Worm (Caenorhabditis elegans): ENCODE results near the gene M117.6.

The M117.6 gene

ce11 chrIV:11793170-11793569 is 34.7 kb downstream of the M117.6 start:
- TF ChIP-seq unc-62 (GFP tag; optimal IDR thresholded peaks at IDR 0.05) = no peak

DNA sequence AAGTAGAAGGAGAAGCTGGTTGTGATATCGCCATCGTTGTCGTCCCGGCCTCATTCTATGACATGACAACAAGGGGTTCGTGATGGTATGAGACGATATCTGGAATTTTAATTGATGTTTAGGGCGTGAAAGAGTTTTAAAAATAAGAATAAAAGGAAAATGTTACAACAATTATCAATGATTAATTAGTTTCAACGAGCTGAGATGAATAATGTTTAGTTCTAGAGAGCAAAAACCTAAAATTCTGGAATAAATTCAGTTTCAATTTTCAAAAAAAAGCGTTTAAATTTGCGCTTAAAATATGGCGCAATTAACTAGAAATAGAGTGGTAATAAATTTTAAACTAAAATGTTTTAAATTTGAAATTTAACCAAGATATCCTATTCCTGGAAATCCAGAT is 35.4 kb downstream of the M117.6 start, which contains the start of gene H01G02.3:
Gene H01G02.3 (minus strand): TSS at position 101 of the 400 bp plus-strand sequence.
- TF ChIP-seq unc-62 (GFP tag; optimal IDR thresholded peaks at IDR 0.05) = no peak

- TF ChIP-seq unc-62 (GFP tag; optimal IDR thresholded peaks at IDR 0.05) = no peak
Measured at ce11 chrIV:11788383-11788963, 39.4 kb downstream of the M117.6 start.

- no peak for TF ChIP-seq unc-62 (GFP tag; optimal IDR thresholded peaks at IDR 0.05)
Measured at ce11 chrIV:11787793-11788192, 40.1 kb downstream of the M117.6 start.

- no peak for TF ChIP-seq unc-62 (GFP tag; optimal IDR thresholded peaks at IDR 0.05)
Measured at ce11 chrIV:11785064-11785840, 42.7 kb downstream of the M117.6 start.

- no peak for TF ChIP-seq unc-62 (GFP tag; optimal IDR thresholded peaks at IDR 0.05)
Measured at ce11 chrIV:11782846-11783245, 45.1 kb downstream of the M117.6 start.

DNA sequence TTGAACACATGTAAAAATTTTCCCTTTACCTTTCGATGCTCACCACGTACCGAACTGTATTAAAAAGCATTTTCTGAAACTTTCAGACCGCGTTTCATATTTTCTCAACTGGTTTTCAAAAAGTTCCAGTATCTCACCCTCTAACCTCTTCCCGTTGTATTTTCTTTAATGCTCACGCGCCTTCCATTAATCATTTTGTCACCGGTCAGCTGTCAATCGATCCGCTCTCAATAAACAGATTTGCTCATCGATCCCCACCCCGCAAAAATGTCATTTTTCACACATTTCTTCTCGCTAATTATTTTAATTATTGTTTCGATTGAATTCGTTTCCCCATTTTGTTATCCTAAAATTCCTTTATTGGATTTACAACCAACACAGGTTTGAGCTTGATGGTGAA is 48.9 kb downstream of the M117.6 start, which contains the start of gene lpr-2:
Gene lpr-2 (plus strand): TSS at position 189 of the 400 bp plus-strand sequence.
- no peak for TF ChIP-seq unc-62 (GFP tag; optimal IDR thresholded peaks at IDR 0.05)
